Worm (Caenorhabditis elegans) whole organism, dauer: ENCODE results near the gene F46C5.6.

Experiments used
- unc-62 ChIP-seq: sonication (generic microtip); optimal IDR thresholded peaks from 2 replicates; lab custom pipeline; 2017; ENCODE audit warnings: missing biosample characterization, missing genetic modification reagents, missing genetic modification characterization

The F46C5.6 gene

ce11 chrII:8844465-8845126, at the start of gene F46C5.6:
Gene F46C5.6, minus strand, starts transcription at chrII:8844515.
- TF ChIP-seq unc-62 (GFP tag; lab: Kevin White, UChicago), result no peak

ce11 chrII:8891606-8892005, 47.3 kb upstream of the F46C5.6 start:
- TF ChIP-seq unc-62 (GFP tag; lab: Kevin White, UChicago), result no peak

- no peak for TF ChIP-seq unc-62 (GFP tag; lab: Kevin White, UChicago)
These were observed 46.7 kb upstream of the F46C5.6 start for ce11 chrII:8891042-8891441.

ce11 chrII:8890530-8890929, 46.2 kb upstream of the F46C5.6 start:
- TF ChIP-seq unc-62 (GFP tag; lab: Kevin White, UChicago), result no peak

- TF ChIP-seq unc-62 (GFP tag; lab: Kevin White, UChicago), result no peak
These were observed 45.7 kb upstream of the F46C5.6 start for ce11 chrII:8890017-8890416.

- TF ChIP-seq unc-62 (GFP tag; lab: Kevin White, UChicago), result no peak
These were observed 45.3 kb upstream of the F46C5.6 start for ce11 chrII:8889589-8889988.

- no peak for TF ChIP-seq unc-62 (GFP tag; lab: Kevin White, UChicago)
These were observed 40.1 kb upstream of the F46C5.6 start, which contains the start of the genes T07D4.5 and ddx-19 for ce11 chrII:8884262-8884949. Gene T07D4.5, minus strand, starts transcription at chrII:8884332. Gene ddx-19, plus strand, starts transcription at chrII:8884899.

ce11 chrII:8883559-8883958, 39.2 kb upstream of the F46C5.6 start, which contains the start of gene rha-1:
Gene rha-1, minus strand, starts transcription at chrII:8883659.
- no peak for TF ChIP-seq unc-62 (GFP tag; lab: Kevin White, UChicago)

- no peak for TF ChIP-seq unc-62 (GFP tag; lab: Kevin White, UChicago)
These were observed 34.2 kb upstream of the F46C5.6 start for ce11 chrII:8878528-8878927.

ce11 chrII:8877032-8877985, 33.0 kb upstream of the F46C5.6 start:
- no peak for TF ChIP-seq unc-62 (GFP tag; lab: Kevin White, UChicago)

ce11 chrII:8873842-8874241, 29.5 kb upstream of the F46C5.6 start, which contains the start of gene T07D4.2:
Gene T07D4.2, minus strand, starts transcription at chrII:8873942.
- TF ChIP-seq unc-62 (GFP tag; lab: Kevin White, UChicago), result no peak

ce11 chrII:8866844-8867243, 22.5 kb upstream of the F46C5.6 start:
- no peak for TF ChIP-seq unc-62 (GFP tag; lab: Kevin White, UChicago)

ce11 chrII:8865078-8865477, 20.8 kb upstream of the F46C5.6 start, which contains the start of gene npr-20:
Gene npr-20, minus strand, starts transcription at chrII:8865178.
- TF ChIP-seq unc-62 (GFP tag; lab: Kevin White, UChicago), result no peak

- no peak for TF ChIP-seq unc-62 (GFP tag; lab: Kevin White, UChicago)
These were observed 15.3 kb upstream of the F46C5.6 start, which contains the start of gene snb-6 for ce11 chrII:8859596-8859995. Gene snb-6, minus strand, starts transcription at chrII:8859696.

ce11 chrII:8857074-8857473, 12.8 kb upstream of the F46C5.6 start:
- TF ChIP-seq unc-62 (GFP tag; lab: Kevin White, UChicago), result no peak
